Fruit fly (Drosophila melanogaster): ENCODE measurements around the gene CG33912.

Gene CG33912

dm6 chr3L:20771001-20771890 lies 15.8 kb upstream of the CG33912 start, which contains the start of the genes CG4042 and Pitslre (continued):
- TF ChIP-seq unpg (GFP tag; optimal IDR thresholded peaks at IDR 0.05) (peak; percentile 7), HmgD (GFP tag; optimal IDR thresholded peaks at IDR 0.05) (no peak), CG12155 (GFP tag; optimal IDR thresholded peaks at IDR 0.05) (peak; percentile 53), lola (GFP tag; optimal IDR thresholded peaks at IDR 0.05) (peak in 1 of 3 experiments; percentile 20), lbe (GFP tag; optimal IDR thresholded peaks at IDR 0.05) (peak; percentile 69), ewg (GFP tag; optimal IDR thresholded peaks at IDR 0.05) (peak; percentile 40), crp (GFP tag; optimal IDR thresholded peaks at IDR 0.05) (peak; percentile 95 to 96), CG7963 (GFP tag; IDR thresholded peaks at IDR 0.05; ENCODE audit: partially characterized antibody) (0 out of 3 replicates have a peak, but pooled peaks have one; percentile 8), Fer2 (tag; optimal IDR thresholded peaks at IDR 0.05) (no peak), H15 (GFP tag; IDR thresholded peaks at IDR 0.05) (no peak), D (optimal IDR thresholded peaks at IDR 0.05) (no peak), D (GFP tag; optimal IDR thresholded peaks at IDR 0.05) (peak; percentile 28), Taf1 (GFP tag; IDR thresholded peaks at IDR 0.05) (no peak), CG31224 (GFP tag; IDR thresholded peaks at IDR 0.05) (peak; percentile 33; the same call in 1 of the 2 replicates), CG7839 (tag; optimal IDR thresholded peaks at IDR 0.05) (peak; percentile 30), disco-r (GFP tag; optimal IDR thresholded peaks at IDR 0.05) (no peak), Max (GFP tag; optimal IDR thresholded peaks at IDR 0.05) (peak; percentile 59), CG6654 (GFP tag; optimal IDR thresholded peaks at IDR 0.05) (no peak), seq (GFP tag; IDR thresholded peaks at IDR 0.05) (0 out of 2 replicates have a peak, but pooled peaks have one; percentile 8), CG4424 (GFP tag; optimal IDR thresholded peaks at IDR 0.05) (peak; percentile 65), psq (GFP tag; optimal IDR thresholded peaks at IDR 0.05) (peak; percentile 5), CG14710 (tag; optimal IDR thresholded peaks at IDR 0.05) (peak; percentile 37), CG17186 (GFP tag; optimal IDR thresholded peaks at IDR 0.05) (peak; percentile 15), NK7.1 (GFP tag; optimal IDR thresholded peaks at IDR 0.05) (no peak), unc-4 (GFP tag; IDR thresholded peaks at IDR 0.05; ENCODE audit: partially characterized antibody) (peak; percentile 73), bab2 (GFP tag; optimal IDR thresholded peaks at IDR 0.05) (no peak), pfk (GFP tag; optimal IDR thresholded peaks at IDR 0.05) (no peak), E2f2 (GFP tag; IDR thresholded peaks at IDR 0.05) (no peak), CG12769 (tag; optimal IDR thresholded peaks at IDR 0.05) (no peak), NfI (GFP tag; optimal IDR thresholded peaks at IDR 0.05) (peak; percentile 42), repo (GFP tag; optimal IDR thresholded peaks at IDR 0.05) (no peak), D19A (tag; optimal IDR thresholded peaks at IDR 0.05) (peak; percentile 37), wor (GFP tag; IDR thresholded peaks at IDR 0.05) (no peak), stwl (tag; optimal IDR thresholded peaks at IDR 0.05) (peak; percentile 6), Nf-YA (GFP tag; IDR thresholded peaks at IDR 0.05) (no peak), CG11504 (tag; optimal IDR thresholded peaks at IDR 0.05) (peak; percentile 41), gem (tag; optimal IDR thresholded peaks at IDR 0.05) (peak; percentile 57), corto (GFP tag; optimal IDR thresholded peaks at IDR 0.05) (peak; percentile 20), Hr3 (GFP tag; optimal IDR thresholded peaks at IDR 0.05) (peak; percentile 61), dpn (GFP tag; optimal IDR thresholded peaks at IDR 0.05) (peak in 1 of 2 experiments; percentile 50), CG12236 (GFP tag; optimal IDR thresholded peaks at IDR 0.05) (no peak), Usf (GFP tag; optimal IDR thresholded peaks at IDR 0.05) (no peak), pzg (GFP tag; optimal IDR thresholded peaks at IDR 0.05) (peak; percentile 31), kay (GFP tag; optimal IDR thresholded peaks at IDR 0.05) (peak; percentile 25), hb (GFP tag; IDR thresholded peaks at IDR 0.05; ENCODE audit: partially characterized antibody) (peak; percentile 54; the same call in 1 of the 3 replicates), tna (GFP tag; IDR thresholded peaks at IDR 0.05; ENCODE audit: partially characterized antibody) (no peak), Hsf (GFP tag; optimal IDR thresholded peaks at IDR 0.05) (peak; percentile 29), slou (GFP tag; optimal IDR thresholded peaks at IDR 0.05) (peak; percentile 30)

All from whole organism, embryonic.